Worm (Caenorhabditis elegans): ENCODE results near the gene tomm-70.

DNA sequence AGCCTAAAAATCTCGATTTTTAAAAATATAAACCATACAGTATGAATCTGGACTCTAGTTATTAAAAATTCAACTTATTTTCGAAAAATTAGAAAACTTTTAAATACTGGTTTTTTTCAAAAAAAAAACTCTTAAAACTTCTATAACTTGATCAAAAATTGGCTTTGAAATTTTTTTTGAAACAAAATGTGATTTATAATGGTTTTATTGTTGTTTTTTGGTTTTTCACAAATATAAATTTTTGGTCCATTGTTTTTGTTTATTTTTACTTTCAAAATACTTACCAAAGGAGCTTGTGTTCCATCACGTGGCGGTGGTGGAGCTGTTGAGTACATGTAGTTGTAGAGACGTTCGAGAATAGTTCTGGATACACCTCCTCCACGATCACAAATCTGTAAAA is 16.3 kb downstream of the tomm-70 start:
- TF ChIP-seq tab-1 (GFP tag; IDR thresholded peaks at IDR 0.05) (no peak), flt-1 (GFP tag; IDR thresholded peaks at IDR 0.05) (no peak), med-1 (GFP tag; optimal IDR thresholded peaks at IDR 0.05; ENCODE audit: insufficient read depth) (no peak)

Data from whole organism, midembryonic.